Worm (Caenorhabditis elegans) whole organism, L2 larva: ENCODE results near the gene div-1.
"Not testable (repeated sequence)": the region's sequence is repeated elsewhere in the genome, so short reads cannot be mapped to it uniquely, and the experiment has no call there.

Experiments
- C34F6.9 ChIP-seq: fragments of 150-350 bp; optimal IDR thresholded peaks from 2 replicates; lab custom pipeline; 2014; ENCODE audit warnings: missing biosample characterization, missing genetic modification characterization
- F13H6.1 ChIP-seq: sonication (generic microtip); optimal IDR thresholded peaks from 2 replicates; lab custom pipeline; 2016; ENCODE audit warnings: missing genetic modification characterization, missing compliant biosample characterization
- R02D3.7 ChIP-seq: fragments of 150-350 bp; optimal IDR thresholded peaks from 2 replicates; lab custom pipeline; 2014; ENCODE audit warnings: missing biosample characterization, missing genetic modification characterization
- Y55F3AM.14 ChIP-seq: fragments of 200-800 bp; sonication (Bioruptor generic); optimal IDR thresholded peaks from 2 replicates; lab custom pipeline; 2018; ENCODE audit warnings: mild to moderate bottlenecking, missing genetic modification characterization, missing compliant biosample characterization
- ZK546.5 ChIP-seq: sonication (generic microtip); optimal IDR thresholded peaks from 2 replicates; lab custom pipeline; 2017; ENCODE audit warnings: missing biosample characterization, missing genetic modification characterization
- alr-1 ChIP-seq: fragments of 150-350 bp; optimal IDR thresholded peaks from 2 replicates; lab custom pipeline; 2014; ENCODE audit warnings: missing biosample characterization, missing genetic modification characterization
- ama-1 ChIP-seq: fragments of 150-350 bp; optimal IDR thresholded peaks from 2 replicates; lab custom pipeline; 2018; ENCODE audit warnings: inconsistent platforms
- ceh-16 ChIP-seq: fragments of 150-350 bp; optimal IDR thresholded peaks from 2 replicates; lab custom pipeline; 2014; ENCODE audit warnings: missing biosample characterization, missing genetic modification characterization
- ceh-82 ChIP-seq: fragments of 150-350 bp; optimal IDR thresholded peaks from 2 replicates; lab custom pipeline; 2014; ENCODE audit warnings: missing biosample characterization, missing genetic modification characterization
- crh-2 ChIP-seq: sonication (generic microtip); optimal IDR thresholded peaks from 2 replicates; lab custom pipeline; 2017; ENCODE audit warnings: missing biosample characterization, missing genetic modification characterization
- elt-3 ChIP-seq: sonication (generic microtip); optimal IDR thresholded peaks from 2 replicates; lab custom pipeline; 2017; ENCODE audit warnings: missing biosample characterization, missing genetic modification characterization
- fos-1 ChIP-seq: fragments of 150-350 bp; optimal IDR thresholded peaks from 2 replicates; lab custom pipeline; 2014; ENCODE audit warnings: missing biosample characterization, missing genetic modification characterization
- gmeb-1 ChIP-seq: fragments of 150-350 bp; optimal IDR thresholded peaks from 2 replicates; lab custom pipeline; 2014; ENCODE audit warnings: missing biosample characterization, missing genetic modification characterization
- lin-11 ChIP-seq: fragments of 150-350 bp; sonication (generic microtip); optimal IDR thresholded peaks from 2 replicates; lab custom pipeline; 2014; ENCODE audit warnings: missing biosample characterization, missing genetic modification characterization, inconsistent platforms, mixed read lengths
- lin-13 ChIP-seq: fragments of 150-350 bp; optimal IDR thresholded peaks from 2 replicates; lab custom pipeline; 2014; ENCODE audit warnings: missing biosample characterization, missing genetic modification reagents, missing genetic modification characterization
- lsy-2 ChIP-seq, 2 experiments: fragments of 150-350 bp in 1 of 2; sonication (generic microtip) in 1 of 2; optimal IDR thresholded peaks; 2 replicates each; lab custom pipeline; 2014 to 2017; ENCODE audit warnings: missing biosample characterization in 2 of 2, missing genetic modification characterization in 2 of 2
- mab-5 ChIP-seq: fragments of 150-350 bp; optimal IDR thresholded peaks from 2 replicates; lab custom pipeline; 2014; ENCODE audit warnings: missing biosample characterization, missing genetic modification characterization
- mbf-1 ChIP-seq: sonication (generic microtip); optimal IDR thresholded peaks from 2 replicates; lab custom pipeline; 2017; ENCODE audit warnings: missing biosample characterization, missing genetic modification characterization
- mdl-1 ChIP-seq, 2 experiments: fragments of 150-350 bp in 1 of 2; sonication (generic microtip) in 1 of 2; optimal IDR thresholded peaks; 2 replicates each; lab custom pipeline; 2017; ENCODE audit warnings: missing biosample characterization in 2 of 2, missing genetic modification characterization in 2 of 2
- nhr-10 ChIP-seq: sonication (generic microtip); optimal IDR thresholded peaks from 2 replicates; lab custom pipeline; 2017; ENCODE audit warnings: missing biosample characterization, missing genetic modification characterization
- nhr-129 ChIP-seq: fragments of 150-350 bp; optimal IDR thresholded peaks from 2 replicates; lab custom pipeline; 2014; ENCODE audit warnings: missing biosample characterization, missing genetic modification characterization
- nhr-21 ChIP-seq: fragments of 150-350 bp; optimal IDR thresholded peaks from 2 replicates; lab custom pipeline; 2014; ENCODE audit warnings: missing biosample characterization, missing genetic modification characterization
- nhr-237 ChIP-seq: fragments of 150-350 bp; optimal IDR thresholded peaks from 2 replicates; lab custom pipeline; 2014; ENCODE audit warnings: missing biosample characterization, missing genetic modification characterization
- nhr-25 ChIP-seq: fragments of 150-350 bp; sonication (generic microtip); optimal IDR thresholded peaks from 3 replicates; lab custom pipeline; 2014; ENCODE audit warnings: missing biosample characterization, missing genetic modification characterization
- nhr-6 ChIP-seq: fragments of 150-350 bp; optimal IDR thresholded peaks from 2 replicates; lab custom pipeline; 2014; ENCODE audit warnings: missing biosample characterization, missing genetic modification characterization
- sem-4 ChIP-seq: fragments of 150-350 bp; optimal IDR thresholded peaks from 2 replicates; lab custom pipeline; 2014; ENCODE audit warnings: missing biosample characterization, missing genetic modification reagents, missing genetic modification characterization
- sma-3 ChIP-seq: sonication (generic microtip); optimal IDR thresholded peaks from 2 replicates; lab custom pipeline; 2016; ENCODE audit warnings: missing genetic modification reagents, missing genetic modification characterization, missing compliant biosample characterization
- sma-9 ChIP-seq, 2 experiments: fragments of 150-350 bp in 1 of 2; sonication (generic microtip) in 1 of 2; optimal IDR thresholded peaks; 2 replicates each; lab custom pipeline; 2014 to 2016; ENCODE audit warnings: missing genetic modification characterization in 2 of 2, mild to moderate bottlenecking in 1 of 2, missing biosample characterization in 1 of 2, missing compliant biosample characterization in 1 of 2, missing genetic modification reagents in 1 of 2, moderate library complexity in 1 of 2
- snpc-4 ChIP-seq: fragments of 150-350 bp; optimal IDR thresholded peaks from 2 replicates; lab custom pipeline; 2014; ENCODE audit warnings: missing biosample characterization, missing genetic modification characterization
- unc-39 ChIP-seq: fragments of 150-350 bp; optimal IDR thresholded peaks from 2 replicates; lab custom pipeline; 2014; ENCODE audit warnings: missing biosample characterization, missing genetic modification characterization
- unc-55 ChIP-seq: fragments of 150-350 bp; sonication (generic microtip); optimal IDR thresholded peaks from 3 replicates; lab custom pipeline; 2014; ENCODE audit warnings: missing biosample characterization, missing genetic modification reagents, missing genetic modification characterization
- unc-62 ChIP-seq: fragments of 150-350 bp; optimal IDR thresholded peaks from 2 replicates; lab custom pipeline; 2014; ENCODE audit warnings: missing biosample characterization, missing genetic modification reagents, missing genetic modification characterization
- zag-1 ChIP-seq: fragments of 150-350 bp; optimal IDR thresholded peaks from 2 replicates; lab custom pipeline; 2014; ENCODE audit warnings: missing biosample characterization, missing genetic modification characterization
- ztf-1 ChIP-seq: fragments of 200-800 bp; sonication (Bioruptor generic); conservative IDR thresholded peaks from 2 replicates; pipeline ENCODE4 v1.3.6; 2022; ENCODE audit warnings: missing genetic modification characterization, missing compliant biosample characterization
- ztf-11 ChIP-seq: sonication (generic microtip); optimal IDR thresholded peaks from 2 replicates; lab custom pipeline; 2017; ENCODE audit warnings: missing biosample characterization, missing genetic modification characterization
- ztf-4 ChIP-seq: fragments of 150-350 bp; optimal IDR thresholded peaks from 2 replicates; lab custom pipeline; 2014; ENCODE audit warnings: missing biosample characterization, missing genetic modification characterization

div-1 gene

ce11 chrIII:10278826-10279225 lies 30.5 kb upstream of the div-1 start, which contains the start of gene pad-2:
Gene pad-2 (plus strand): TSS chrIII:10279126.
- TF ChIP-seq R02D3.7 (no peak), ztf-1 (GFP tag; lab: Robert Waterston, UW) (no peak), sma-9 (GFP tag; optimal IDR thresholded peaks at IDR 0.05; lab: Kevin White, UChicago) (no peak), sma-9 (tag; optimal IDR thresholded peaks at IDR 0.05; lab: Kevin White, UChicago) (no peak), crh-2 (no peak), F13H6.1 (tag; lab: Kevin White, UChicago) (no peak), mbf-1 (no peak), ceh-16 (tag; lab: Kevin White, UChicago) (no peak), nhr-25 (tag; lab: Kevin White, UChicago) (no peak), Y55F3AM.14 (GFP tag; lab: Kevin White, UChicago) (no peak), unc-62 (no peak), nhr-6 (no peak), mdl-1 (tag; optimal IDR thresholded peaks at IDR 0.05; lab: Kevin White, UChicago) (no peak), lsy-2 (tag; optimal IDR thresholded peaks at IDR 0.05; lab: Kevin White, UChicago) (no peak), elt-3 (tag; lab: Kevin White, UChicago) (no peak), fos-1 (tag; lab: Kevin White, UChicago) (no peak), nhr-129 (no peak), ztf-4 (tag; lab: Kevin White, UChicago) (no peak), nhr-237 (no peak)
- TF ChIP-seq, all 48 proteins: peak for 0

DNA sequence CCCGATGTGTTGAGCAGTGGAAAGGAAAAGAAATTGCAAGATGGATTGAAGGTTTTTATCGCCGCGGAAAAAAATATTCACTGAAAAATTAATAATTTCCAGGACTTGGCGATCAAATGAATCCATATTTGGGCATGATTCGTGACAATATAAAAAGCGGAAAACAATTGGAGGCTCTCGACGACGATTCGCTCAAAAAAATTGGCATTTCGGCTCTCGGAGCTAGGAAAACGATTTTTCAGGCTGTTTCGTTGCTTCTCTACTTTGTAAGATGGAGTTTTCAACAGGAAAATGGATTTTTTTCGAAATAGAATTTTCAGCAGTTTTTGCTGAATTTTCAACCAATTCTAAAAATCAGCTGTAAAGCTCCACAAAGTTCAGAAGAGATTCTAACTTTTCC lies 23.4 kb upstream of the div-1 start:
- no peak for TF ChIP-seq mab-5 (tag; lab: Kevin White, UChicago)
- no peak for TF ChIP-seq fos-1 (tag; lab: Kevin White, UChicago)
- no peak for TF ChIP-seq mdl-1 (tag; optimal IDR thresholded peaks at IDR 0.05; lab: Kevin White, UChicago)
- no peak for TF ChIP-seq R02D3.7
- no peak for TF ChIP-seq unc-55
- TF ChIP-seq ceh-82 (tag; lab: Kevin White, UChicago) = no peak
- no peak for TF ChIP-seq ztf-11
- no peak for TF ChIP-seq sem-4 (tag; lab: Kevin White, UChicago)
- no peak for TF ChIP-seq nhr-129
- TF ChIP-seq F13H6.1 (tag; lab: Kevin White, UChicago) = no peak
- TF ChIP-seq alr-1 (tag; lab: Kevin White, UChicago) = no peak
- no peak for TF ChIP-seq zag-1 (tag; lab: Kevin White, UChicago)
- TF ChIP-seq, all 48 proteins: peak for 0

DNA sequence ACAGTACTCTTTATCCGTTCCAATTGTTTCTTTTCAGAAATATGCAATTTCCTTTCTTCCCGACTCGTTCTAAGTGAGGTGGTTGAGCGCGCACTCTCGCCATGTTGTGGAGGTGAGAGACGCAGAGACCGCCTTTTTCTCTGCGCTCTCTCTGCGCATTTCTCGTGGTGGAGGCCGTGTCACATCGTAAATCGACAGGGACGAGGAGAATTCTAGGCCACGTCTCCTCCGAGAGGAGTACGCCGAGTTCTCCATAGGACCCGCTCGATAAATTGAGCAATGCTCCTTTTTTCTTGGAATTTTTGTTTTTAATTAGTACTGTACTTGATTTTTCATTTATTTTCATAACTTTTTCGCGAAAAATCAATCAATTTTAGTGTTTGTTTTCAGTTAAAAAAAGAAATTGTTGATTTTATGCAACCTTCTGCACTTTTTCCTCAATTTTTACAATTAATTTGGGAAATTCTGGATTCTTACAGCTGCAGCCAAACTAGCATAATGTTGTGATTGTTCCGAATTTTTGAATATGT lies 22.5 kb upstream of the div-1 start, which contains the start of gene cnk-1:
TSS of gene cnk-1 (plus strand) at position 480 of the 530 bp plus-strand sequence.
- TF ChIP-seq ztf-1 (GFP tag; lab: Robert Waterston, UW) = no peak
- TF ChIP-seq crh-2 = peak; percentile 73
- TF ChIP-seq unc-55 = peak; percentile 80
- peak; percentile 63 to 84 for TF ChIP-seq lsy-2 (tag; optimal IDR thresholded peaks at IDR 0.05; lab: Kevin White, UChicago)
- TF ChIP-seq sma-9 (GFP tag; optimal IDR thresholded peaks at IDR 0.05; lab: Kevin White, UChicago) = peak; percentile 74
- TF ChIP-seq sma-9 (tag; optimal IDR thresholded peaks at IDR 0.05; lab: Kevin White, UChicago) = no peak
- no peak for TF ChIP-seq ztf-4 (tag; lab: Kevin White, UChicago)
- TF ChIP-seq gmeb-1 (tag; lab: Kevin White, UChicago) = peak; percentile 71
- TF ChIP-seq sma-3 (GFP tag; lab: Kevin White, UChicago) = peak; percentile 82
- no peak for TF ChIP-seq alr-1 (tag; lab: Kevin White, UChicago)
- no peak for TF ChIP-seq ama-1 (lab: Kevin White, UChicago)
- no peak for TF ChIP-seq unc-39
- TF ChIP-seq snpc-4 (tag; lab: Kevin White, UChicago) = no peak
- peak; percentile 48 for TF ChIP-seq R02D3.7
- TF ChIP-seq C34F6.9 (tag; lab: Kevin White, UChicago) = peak; percentile 62
- TF ChIP-seq lin-13 (GFP tag; lab: Kevin White, UChicago) = peak; percentile 57
- TF ChIP-seq mdl-1 (tag; optimal IDR thresholded peaks at IDR 0.05; lab: Kevin White, UChicago) = peak in 1 of 2 experiments; percentile 24
- TF ChIP-seq lin-11 = no peak
- peak; percentile 56 for TF ChIP-seq nhr-25 (tag; lab: Kevin White, UChicago)
- TF ChIP-seq sem-4 (tag; lab: Kevin White, UChicago) = peak; percentile 13
- no peak for TF ChIP-seq nhr-10 (tag; lab: Kevin White, UChicago)
- peak; percentile 59 for TF ChIP-seq nhr-129
- TF ChIP-seq mab-5 (tag; lab: Kevin White, UChicago) = peak; percentile 8
- peak; percentile 13 for TF ChIP-seq fos-1 (tag; lab: Kevin White, UChicago)
- TF ChIP-seq F13H6.1 (tag; lab: Kevin White, UChicago) = peak; percentile 81
- peak; percentile 36 for TF ChIP-seq nhr-21 (tag; lab: Kevin White, UChicago)

ce11 chrIII:10266824-10267223 lies 18.5 kb upstream of the div-1 start, which contains the start of gene inpp-4B:
Gene inpp-4B (minus strand): TSS chrIII:10266877.
- not testable (repeated sequence) for TF ChIP-seq unc-39; ZK546.5 (tag; lab: Kevin White, UChicago); unc-55
